Worm (Caenorhabditis elegans): ENCODE results near the gene nhr-134.

DNA sequence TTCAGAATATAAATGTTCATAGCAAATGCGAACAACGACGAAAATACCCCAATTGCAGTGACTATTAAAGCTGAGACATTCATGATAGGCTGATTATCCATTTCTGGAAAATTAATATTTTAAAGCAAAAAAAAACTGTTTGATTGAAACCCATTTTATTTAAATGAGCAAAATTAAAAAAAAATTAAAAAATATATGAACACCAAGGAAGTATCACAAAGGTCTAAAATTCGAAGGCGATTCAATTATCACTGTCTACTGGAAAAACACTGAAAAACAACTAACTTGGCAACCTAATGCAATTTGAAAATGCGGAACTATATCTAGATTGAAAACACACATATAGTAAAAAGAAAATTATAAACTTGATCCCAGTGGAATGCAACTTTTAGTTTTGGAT is 39.9 kb upstream of the nhr-134 start, which contains the start of gene srbc-42:
- TF ChIP-seq nhr-237 (tag; optimal IDR thresholded peaks at IDR 0.05) (no peak), dpl-1 (GFP tag; optimal IDR thresholded peaks at IDR 0.05) (no peak), snpc-4 (tag; optimal IDR thresholded peaks at IDR 0.05) (no peak), nhr-11 (tag; optimal IDR thresholded peaks at IDR 0.05) (no peak), ces-1 (GFP tag; optimal IDR thresholded peaks at IDR 0.05) (no peak), unc-86 (tag; optimal IDR thresholded peaks at IDR 0.05) (no peak), ama-1 (optimal IDR thresholded peaks at IDR 0.05) (no peak), ztf-11 (tag; optimal IDR thresholded peaks at IDR 0.05) (no peak), fkh-10 (GFP tag; optimal IDR thresholded peaks at IDR 0.05) (no peak), unc-130 (tag; optimal IDR thresholded peaks at IDR 0.05) (no peak), egl-27 (tag; optimal IDR thresholded peaks at IDR 0.05) (no peak), blmp-1 (tag; optimal IDR thresholded peaks at IDR 0.05) (no peak)
